Fruit fly (Drosophila melanogaster): ENCODE results near the gene Tdrd3.

Gene Tdrd3

dm6 chr3L:14757464-14758384 is 28.9 kb upstream of the Tdrd3 start, which contains the start of gene CG42507 (continued):
- TF ChIP-seq pros (GFP tag; optimal IDR thresholded peaks at IDR 0.05) (peak; percentile 98), cwo (GFP tag; optimal IDR thresholded peaks at IDR 0.05) (no peak), B-H1 (GFP tag; IDR thresholded peaks at IDR 0.05) (no peak), H15 (GFP tag; IDR thresholded peaks at IDR 0.05) (no peak), tio (GFP tag; optimal IDR thresholded peaks at IDR 0.05) (no peak), CG12769 (tag; optimal IDR thresholded peaks at IDR 0.05) (peak; percentile 73), odd (GFP tag; optimal IDR thresholded peaks at IDR 0.05) (peak; percentile 24), CG3847 (GFP tag; IDR thresholded peaks at IDR 0.05) (0 out of 2 replicates have a peak, but pooled peaks have one; percentile 17), ab (GFP tag; optimal IDR thresholded peaks at IDR 0.05) (no peak), ato (GFP tag; IDR thresholded peaks at IDR 0.05; ENCODE audit: partially characterized antibody) (no peak), mam (GFP tag; optimal IDR thresholded peaks at IDR 0.05) (no peak), oc (tag; optimal IDR thresholded peaks at IDR 0.05) (peak; percentile 15), CG18476 (GFP tag; optimal IDR thresholded peaks at IDR 0.05) (no peak), gfzf (GFP tag; optimal IDR thresholded peaks at IDR 0.05) (no peak), CG3838 (GFP tag; optimal IDR thresholded peaks at IDR 0.05) (no peak), CG13424 (tag; optimal IDR thresholded peaks at IDR 0.05) (peak; percentile 33), ase (GFP tag; IDR thresholded peaks at IDR 0.05) (no peak), CG16863 (GFP tag; optimal IDR thresholded peaks at IDR 0.05) (no peak), Lpt (GFP tag; optimal IDR thresholded peaks at IDR 0.05) (no peak), CG6683 (GFP tag; optimal IDR thresholded peaks at IDR 0.05) (no peak), CG15269 (tag; optimal IDR thresholded peaks at IDR 0.05) (peak; percentile 30), Dref (GFP tag; IDR thresholded peaks at IDR 0.05) (no peak), pum (GFP tag; optimal IDR thresholded peaks at IDR 0.05) (no peak), MTF-1 (GFP tag; optimal IDR thresholded peaks at IDR 0.05; ENCODE audit: borderline replicate concordance) (peak; percentile 72), Hmr (GFP tag; optimal IDR thresholded peaks at IDR 0.05) (peak; percentile 49), CG3407 (GFP tag; optimal IDR thresholded peaks at IDR 0.05) (no peak), abd-A (tag; optimal IDR thresholded peaks at IDR 0.05) (peak; percentile 18), Nf-YB (GFP tag; optimal IDR thresholded peaks at IDR 0.05) (peak; percentile 5), sima (GFP tag; optimal IDR thresholded peaks at IDR 0.05) (no peak), Bdp1 (GFP tag; optimal IDR thresholded peaks at IDR 0.05) (no peak), Fer2 (tag; optimal IDR thresholded peaks at IDR 0.05) (no peak), CG43689 (GFP tag; IDR thresholded peaks at IDR 0.05) (no peak), dm (GFP tag; optimal IDR thresholded peaks at IDR 0.05) (peak; percentile 33), CG8944 (GFP tag; optimal IDR thresholded peaks at IDR 0.05) (no peak), CG34224 (GFP tag; IDR thresholded peaks at IDR 0.05; ENCODE audit: partially characterized antibody) (peak; percentile 74), CG7372 (GFP tag; IDR thresholded peaks at IDR 0.05) (no peak; the same call in 1 of the 2 replicates), Gsc (GFP tag; IDR thresholded peaks at IDR 0.05) (no peak), CG2678 (tag; optimal IDR thresholded peaks at IDR 0.05) (peak; percentile 54), CG6654 (GFP tag; optimal IDR thresholded peaks at IDR 0.05) (no peak), H2.0 (GFP tag; IDR thresholded peaks at IDR 0.05) (no peak), CG5245 (GFP tag; optimal IDR thresholded peaks at IDR 0.05) (no peak), otp (GFP tag; IDR thresholded peaks at IDR 0.05) (peak; percentile 52; the same call in 1 of the 3 replicates), gsb (GFP tag; IDR thresholded peaks at IDR 0.05) (no peak), CG9817 (tag; optimal IDR thresholded peaks at IDR 0.05) (no peak), ewg (GFP tag; optimal IDR thresholded peaks at IDR 0.05) (peak; percentile 24), CG11504 (tag; optimal IDR thresholded peaks at IDR 0.05) (peak; percentile 4), bigmax (GFP tag; optimal IDR thresholded peaks at IDR 0.05) (peak; percentile 64), CG31365 (tag; optimal IDR thresholded peaks at IDR 0.05) (peak; percentile 52)
